Fruit fly (Drosophila melanogaster) whole organism, embryonic: ENCODE data around the gene CG13884.

Source experiments
- Adf1 ChIP-seq: fragments of 200-800 bp; sonication (Bioruptor generic); IDR thresholded peaks from 2 replicates; pipeline ENCODE4 v1.3.6; 2022; ENCODE audit warnings: missing biosample characterization, missing genetic modification characterization
- CG10321 ChIP-seq: fragments of 200-800 bp; sonication (Bioruptor generic); IDR thresholded peaks from 2 replicates; pipeline ENCODE4 v1.3.6; 2022; ENCODE audit warnings: missing biosample characterization, missing genetic modification characterization
- CG10979 ChIP-seq: fragments of 200-800 bp; sonication (Bioruptor generic); optimal IDR thresholded peaks from 2 replicates; lab custom pipeline; 2018; ENCODE audit warnings: missing biosample characterization, mild to moderate bottlenecking, missing genetic modification characterization, moderate library complexity
- CG1233 ChIP-seq: fragments of 200-800 bp; sonication (Bioruptor generic); optimal IDR thresholded peaks from 4 replicates; lab custom pipeline; 2018; ENCODE audit warnings: missing biosample characterization, mild to moderate bottlenecking, missing genetic modification characterization
- CG12391 ChIP-seq: fragments of 200-800 bp; sonication (Bioruptor generic); optimal IDR thresholded peaks from 3 replicates; lab custom pipeline; 2018; ENCODE audit warnings: missing biosample characterization, mild to moderate bottlenecking, missing genetic modification characterization, moderate library complexity
- CG12769 ChIP-seq: fragments of 200-800 bp; sonication (Bioruptor generic); optimal IDR thresholded peaks from 2 replicates; lab custom pipeline; 2019; ENCODE audit warnings: missing biosample characterization, mild to moderate bottlenecking, missing genetic modification characterization, moderate library complexity
- CG15011 ChIP-seq: fragments of 200-800 bp; sonication (Bioruptor generic); optimal IDR thresholded peaks from 3 replicates; lab custom pipeline; 2018; ENCODE audit warnings: missing biosample characterization, mild to moderate bottlenecking, missing genetic modification characterization
- CG15269 ChIP-seq: fragments of 200-800 bp; sonication (Bioruptor generic); optimal IDR thresholded peaks from 2 replicates; lab custom pipeline; 2018; ENCODE audit warnings: missing biosample characterization, mild to moderate bottlenecking, missing genetic modification characterization, moderate library complexity
- CG15601 ChIP-seq: fragments of 200-800 bp; sonication (Bioruptor generic); optimal IDR thresholded peaks from 3 replicates; lab custom pipeline; 2019; ENCODE audit warnings: missing biosample characterization, mild to moderate bottlenecking, missing genetic modification characterization, moderate library complexity
- CG1792 ChIP-seq: fragments of 200-800 bp; sonication (Bioruptor generic); optimal IDR thresholded peaks from 2 replicates; lab custom pipeline; 2016; ENCODE audit warnings: missing biosample characterization, missing genetic modification characterization
- CG1832 ChIP-seq: fragments of 200-800 bp; sonication (Bioruptor generic); optimal IDR thresholded peaks from 2 replicates; lab custom pipeline; 2017; ENCODE audit warnings: missing biosample characterization, mild to moderate bottlenecking, missing genetic modification characterization, inconsistent platforms
- CG31441 ChIP-seq: fragments of 200-800 bp; sonication (Bioruptor generic); IDR thresholded peaks from 2 replicates; pipeline ENCODE4 v1.3.6; 2022; ENCODE audit warnings: missing biosample characterization, missing genetic modification characterization
- CG3281 ChIP-seq: fragments of 200-800 bp; sonication (Bioruptor generic); optimal IDR thresholded peaks from 3 replicates; lab custom pipeline; 2017; ENCODE audit warnings: missing biosample characterization, mild to moderate bottlenecking, missing genetic modification characterization
- CG33213 ChIP-seq: fragments of 200-800 bp; sonication (Bioruptor generic); optimal IDR thresholded peaks from 3 replicates; lab custom pipeline; 2016; ENCODE audit warnings: missing biosample characterization, missing genetic modification characterization
- CG34376 ChIP-seq: fragments of 200-800 bp; sonication (Bioruptor generic); optimal IDR thresholded peaks from 2 replicates; lab custom pipeline; 2018; ENCODE audit warnings: missing biosample characterization, mild to moderate bottlenecking, missing genetic modification characterization
- CG4617 ChIP-seq: fragments of 200-800 bp; sonication (Bioruptor generic); optimal IDR thresholded peaks from 3 replicates; lab custom pipeline; 2016; ENCODE audit warnings: missing biosample characterization, missing genetic modification characterization, borderline replicate concordance
- CG6683 ChIP-seq: fragments of 200-800 bp; sonication (Bioruptor generic); optimal IDR thresholded peaks from 2 replicates; lab custom pipeline; 2017; ENCODE audit warnings: missing biosample characterization, mild to moderate bottlenecking, missing genetic modification characterization, missing genetic modification reagents
- CG6791 ChIP-seq: fragments of 200-800 bp; sonication (Bioruptor generic); IDR thresholded peaks from 3 replicates; pipeline ENCODE4 v1.3.6; 2022; ENCODE audit warnings: missing biosample characterization, missing genetic modification characterization; ENCODE audit not compliant: partially characterized antibody
- CG7271 ChIP-seq: fragments of 200-800 bp; sonication (Bioruptor generic); optimal IDR thresholded peaks from 2 replicates; lab custom pipeline; 2018; ENCODE audit warnings: missing biosample characterization, mild to moderate bottlenecking, missing genetic modification characterization, moderate library complexity
- CHES-1-like ChIP-seq: fragments of 200-800 bp; sonication (Bioruptor generic); optimal IDR thresholded peaks from 2 replicates; lab custom pipeline; 2016; ENCODE audit warnings: missing biosample characterization, missing genetic modification characterization
- CrebB ChIP-seq: fragments of 200-800 bp; sonication (Bioruptor generic); optimal IDR thresholded peaks from 3 replicates; lab custom pipeline; 2018; ENCODE audit warnings: missing biosample characterization, mild to moderate bottlenecking, missing genetic modification characterization
- Dref ChIP-seq: fragments of 200-800 bp; sonication (Bioruptor generic); IDR thresholded peaks from 2 replicates; pipeline ENCODE4 v1.3.6; 2022; ENCODE audit warnings: missing biosample characterization, missing genetic modification characterization
- Drgx ChIP-seq: fragments of 200-800 bp; sonication (Bioruptor generic); IDR thresholded peaks from 2 replicates; pipeline ENCODE4 v1.3.6; 2022; ENCODE audit warnings: missing biosample characterization, missing genetic modification characterization
- Mrtf ChIP-seq: fragments of 200-800 bp; sonication (Bioruptor generic); IDR thresholded peaks from 3 replicates; pipeline ENCODE4 v1.3.6; 2022; ENCODE audit warnings: missing biosample characterization, missing genetic modification characterization
- Opbp ChIP-seq: fragments of 200-800 bp; sonication (Bioruptor generic); IDR thresholded peaks from 3 replicates; pipeline ENCODE4 v1.3.6; 2022; ENCODE audit warnings: missing biosample characterization, missing genetic modification characterization; ENCODE audit not compliant: partially characterized antibody
- Rfx ChIP-seq: fragments of 200-800 bp; sonication (Bioruptor generic); IDR thresholded peaks from 2 replicates; pipeline ENCODE4 v1.3.6; 2022; ENCODE audit warnings: missing biosample characterization, missing genetic modification characterization
- Tbp ChIP-seq: fragments of >200 bp; optimal IDR thresholded peaks from 2 replicates; lab custom pipeline; 2018; ENCODE audit warnings: missing biosample characterization, missing genetic modification characterization
- ac ChIP-seq: fragments of 200-800 bp; sonication (Bioruptor generic); optimal IDR thresholded peaks from 3 replicates; lab custom pipeline; 2017; ENCODE audit warnings: missing biosample characterization, mild to moderate bottlenecking, missing genetic modification characterization
- amos ChIP-seq: fragments of 200-800 bp; sonication (Bioruptor generic); IDR thresholded peaks from 2 replicates; pipeline ENCODE4 v1.3.6; 2022; ENCODE audit warnings: missing biosample characterization, missing genetic modification characterization; ENCODE audit not compliant: partially characterized antibody
- bigmax ChIP-seq: fragments of 200-800 bp; sonication (Bioruptor generic); optimal IDR thresholded peaks from 2 replicates; lab custom pipeline; 2018; ENCODE audit warnings: missing biosample characterization, mild to moderate bottlenecking, missing genetic modification characterization
- crol ChIP-seq: fragments of 200-800 bp; sonication (Bioruptor generic); IDR thresholded peaks from 2 replicates; pipeline ENCODE4 v1.3.6; 2022; ENCODE audit warnings: missing biosample characterization, missing genetic modification characterization
- crp ChIP-seq, 2 experiments: fragments of 200-800 bp; sonication (Bioruptor generic); optimal IDR thresholded peaks; 2 replicates in 1 of 2; 3 replicates in 1 of 2; lab custom pipeline; 2017; ENCODE audit warnings: missing biosample characterization in 2 of 2, missing genetic modification characterization in 2 of 2, mild to moderate bottlenecking in 1 of 2, moderate library complexity in 1 of 2
- danr ChIP-seq: fragments of 200-800 bp; sonication (Bioruptor generic); IDR thresholded peaks from 2 replicates; pipeline ENCODE4 v1.3.6; 2022; ENCODE audit warnings: missing biosample characterization, missing genetic modification characterization
- fd64A ChIP-seq: fragments of 200-800 bp; sonication (Bioruptor generic); optimal IDR thresholded peaks from 3 replicates; lab custom pipeline; 2018; ENCODE audit warnings: missing biosample characterization, mild to moderate bottlenecking, missing genetic modification characterization
- gfzf ChIP-seq: fragments of 200-800 bp; sonication (Bioruptor generic); optimal IDR thresholded peaks from 2 replicates; lab custom pipeline; 2016; ENCODE audit warnings: missing biosample characterization, mild to moderate bottlenecking, missing genetic modification characterization, moderate library complexity
- lilli ChIP-seq: fragments of 200-800 bp; sonication (Bioruptor generic); optimal IDR thresholded peaks from 3 replicates; lab custom pipeline; 2016; ENCODE audit warnings: missing biosample characterization, missing genetic modification characterization
- maf-S ChIP-seq: fragments of 200-800 bp; sonication (Bioruptor generic); optimal IDR thresholded peaks from 2 replicates; lab custom pipeline; 2016; ENCODE audit warnings: missing biosample characterization, missing genetic modification characterization
- mld ChIP-seq: fragments of 200-800 bp; sonication (Bioruptor generic); IDR thresholded peaks from 3 replicates; pipeline ENCODE4 v1.3.6; 2022; ENCODE audit warnings: missing biosample characterization, missing genetic modification characterization; ENCODE audit not compliant: partially characterized antibody
- oc ChIP-seq: fragments of 200-800 bp; sonication (Bioruptor generic); optimal IDR thresholded peaks from 2 replicates; lab custom pipeline; 2018; ENCODE audit warnings: missing biosample characterization, mild to moderate bottlenecking, missing genetic modification characterization, moderate library complexity
- pzg ChIP-seq: fragments of 200-800 bp; sonication (Bioruptor generic); optimal IDR thresholded peaks from 3 replicates; lab custom pipeline; 2018; ENCODE audit warnings: missing biosample characterization, mild to moderate bottlenecking, missing genetic modification characterization, moderate library complexity
- rib ChIP-seq: fragments of 200-800 bp; sonication (Bioruptor generic); IDR thresholded peaks from 2 replicates; pipeline ENCODE4 v1.3.6; 2022; ENCODE audit warnings: missing biosample characterization, missing genetic modification characterization
- scrt ChIP-seq: fragments of 200-800 bp; sonication (Bioruptor generic); optimal IDR thresholded peaks from 2 replicates; lab custom pipeline; 2018; ENCODE audit warnings: missing biosample characterization, mild to moderate bottlenecking, missing genetic modification characterization, moderate library complexity
- sob ChIP-seq: fragments of 200-800 bp; sonication (Bioruptor generic); IDR thresholded peaks from 2 replicates; pipeline ENCODE4 v1.3.6; 2022; ENCODE audit warnings: missing biosample characterization, missing genetic modification characterization
- sqz ChIP-seq: fragments of 200-800 bp; sonication (Bioruptor generic); optimal IDR thresholded peaks from 3 replicates; lab custom pipeline; 2018; ENCODE audit warnings: missing biosample characterization, mild to moderate bottlenecking, missing genetic modification characterization
- trem ChIP-seq: fragments of 200-800 bp; optimal IDR thresholded peaks from 3 replicates; lab custom pipeline; 2019; ENCODE audit warnings: missing biosample characterization, mild to moderate bottlenecking, missing genetic modification characterization, moderate library complexity
- twi ChIP-seq: fragments of 200-800 bp; optimal IDR thresholded peaks from 2 replicates; lab custom pipeline; 2019; ENCODE audit warnings: missing biosample characterization, mild to moderate bottlenecking, missing genetic modification characterization, moderate library complexity
- wor ChIP-seq: fragments of 200-800 bp; sonication (Bioruptor generic); IDR thresholded peaks from 2 replicates; pipeline ENCODE4 v1.3.6; 2022; ENCODE audit warnings: missing biosample characterization, missing genetic modification characterization

CG13884 gene

DNA sequence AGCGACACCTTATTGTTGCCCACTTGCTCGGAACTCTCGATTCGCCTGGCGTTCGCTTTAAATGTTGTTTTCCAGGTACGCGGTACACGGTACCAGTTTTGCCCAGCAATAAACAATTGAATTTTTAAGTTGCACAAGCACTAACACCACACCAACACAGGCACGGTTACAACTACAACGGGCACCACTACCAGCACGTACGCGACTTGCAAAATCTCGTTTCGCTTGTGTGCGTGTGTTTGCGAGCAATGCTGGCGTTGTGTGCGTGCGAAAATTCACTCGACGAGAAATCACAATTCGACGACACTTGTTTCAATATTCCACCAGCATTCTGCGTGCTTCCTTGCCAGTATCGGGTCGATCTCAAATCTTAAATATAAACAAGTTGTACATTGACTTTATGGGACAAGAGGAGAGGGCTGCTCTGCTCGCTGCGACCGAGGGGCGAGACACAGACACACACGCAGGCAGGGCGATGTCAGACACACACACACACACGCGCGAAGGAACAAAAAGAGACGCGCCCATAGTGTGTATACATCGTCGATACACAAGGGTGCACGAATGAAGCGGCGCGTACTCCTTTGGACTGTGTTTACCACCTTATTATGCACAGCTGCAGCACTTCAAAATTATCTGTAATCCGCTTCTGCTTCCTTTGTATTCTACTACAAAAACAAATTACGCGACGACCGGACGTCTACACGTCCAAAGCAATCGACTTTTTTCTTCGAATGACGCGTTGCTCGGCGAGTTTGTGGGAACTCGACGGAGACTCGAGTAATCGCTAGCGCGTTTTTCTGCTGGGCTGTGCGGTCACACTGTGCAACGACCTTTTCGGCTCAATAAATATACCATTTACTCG lies 46.9 kb downstream of the CG13884 start, which contains the start of gene fwd (continued):
- TF ChIP-seq Adf1 (peak; percentile 88), CG1233 (peak; percentile 18), CG10321 (GFP tag; lab: Robert Waterston, UW) (no peak), scrt (GFP tag; lab: Kevin White, UChicago) (peak; percentile 63), Drgx (GFP tag; lab: Robert Waterston, UW) (no peak), CrebB (tag; lab: Kevin White, UChicago) (peak; percentile 24), CG15269 (tag; lab: Kevin White, UChicago) (peak; percentile 29), mld (no peak), CG4617 (GFP tag; lab: Kevin White, UChicago) (peak; percentile 58), danr (GFP tag; lab: Robert Waterston, UW) (no peak), gfzf (GFP tag; lab: Kevin White, UChicago) (peak; percentile 99), CG33213 (GFP tag; lab: Kevin White, UChicago) (peak; percentile 68), CG1792 (GFP tag; lab: Kevin White, UChicago) (no peak), CG10979 (tag; lab: Kevin White, UChicago) (peak; percentile 25), Rfx (GFP tag; lab: Robert Waterston, UW) (peak; percentile 34; the same call in 1 of the 2 replicates), CG6683 (GFP tag; lab: Kevin White, UChicago) (peak; percentile 20), fd64A (GFP tag; lab: Kevin White, UChicago) (peak; percentile 46), CG12769 (tag; lab: Kevin White, UChicago) (peak; percentile 31), Dref (peak; percentile 49), Opbp (GFP tag; lab: Robert Waterston, UW) (peak; percentile 56; the same call in 2 of the 3 replicates), CG31441 (GFP tag; lab: Robert Waterston, UW) (peak; percentile 32; the same call in 1 of the 2 replicates), CHES-1-like (GFP tag; lab: Kevin White, UChicago) (peak; percentile 70), crol (GFP tag; lab: Robert Waterston, UW) (peak; percentile 89), wor (GFP tag; lab: Robert Waterston, UW) (no peak), maf-S (GFP tag; lab: Kevin White, UChicago) (no peak), CG15601 (peak; percentile 52), Tbp (GFP tag; lab: Kevin White, UChicago) (no peak), trem (tag; lab: Kevin White, UChicago) (peak; percentile 81), amos (GFP tag; lab: Robert Waterston, UW) (peak; percentile 58), CG6791 (peak; percentile 54; the same call in 1 of the 3 replicates), CG15011 (GFP tag; lab: Kevin White, UChicago) (no peak), sqz (GFP tag; lab: Kevin White, UChicago) (peak; percentile 66), CG3281 (GFP tag; lab: Kevin White, UChicago) (peak; percentile 42), bigmax (GFP tag; lab: Kevin White, UChicago) (peak; percentile 52), lilli (GFP tag; lab: Kevin White, UChicago) (peak; percentile 38), oc (tag; lab: Kevin White, UChicago) (peak; percentile 69), twi (tag; lab: Kevin White, UChicago) (peak; percentile 47), CG12391 (tag; lab: Kevin White, UChicago) (peak; percentile 62), rib (GFP tag; lab: Robert Waterston, UW) (peak; percentile 89), CG1832 (GFP tag; lab: Kevin White, UChicago) (no peak), sob (GFP tag; lab: Robert Waterston, UW) (peak; percentile 15; the same call in 1 of the 2 replicates), Mrtf (GFP tag; lab: Robert Waterston, UW) (no peak), CG34376 (GFP tag; lab: Kevin White, UChicago) (peak; percentile 21), crp (GFP tag; optimal IDR thresholded peaks at IDR 0.05; lab: Kevin White, UChicago) (peak in 1 of 2 experiments; percentile 29), ac (GFP tag; lab: Kevin White, UChicago) (no peak), CG7271 (tag; lab: Kevin White, UChicago) (peak; percentile 77), pzg (peak; percentile 96)
